Worm (Caenorhabditis elegans) whole organism, early embryonic: ENCODE data around the gene ZK1320.2.
A peak's percentile ranks its signal among the peaks of the same experiment; 100 is the strongest.

ENCODE experiments used
- B0310.2 ChIP-seq: sonication (generic microtip); optimal IDR thresholded peaks from 2 replicates; lab custom pipeline; 2016; ENCODE audit warnings: mild to moderate bottlenecking, missing genetic modification characterization, missing compliant biosample characterization
- F13C5.2 ChIP-seq: sonication (generic microtip); optimal IDR thresholded peaks from 2 replicates; lab custom pipeline; 2017; ENCODE audit warnings: mild to moderate bottlenecking, missing genetic modification characterization, inconsistent platforms, missing compliant biosample characterization
- aly-1 ChIP-seq: sonication (generic microtip); optimal IDR thresholded peaks from 2 replicates; lab custom pipeline; 2016; ENCODE audit warnings: missing genetic modification characterization, missing compliant biosample characterization
- ama-1 ChIP-seq: fragments of 150-350 bp; optimal IDR thresholded peaks from 2 replicates; lab custom pipeline; 2014
- ceh-13 ChIP-seq: fragments of 200-800 bp; sonication (Bioruptor generic); optimal IDR thresholded peaks from 2 replicates; lab custom pipeline; 2018; ENCODE audit warnings: mild to moderate bottlenecking, missing genetic modification characterization, missing compliant biosample characterization
- ceh-36 ChIP-seq: sonication (generic microtip); optimal IDR thresholded peaks from 2 replicates; lab custom pipeline; 2016; ENCODE audit warnings: missing genetic modification characterization, inconsistent platforms, missing compliant biosample characterization
- ets-7 ChIP-seq: sonication (generic microtip); optimal IDR thresholded peaks from 2 replicates; lab custom pipeline; 2016; ENCODE audit warnings: missing genotype, missing genetic modification characterization, missing compliant biosample characterization
- flt-1 ChIP-seq: fragments of 200-800 bp; sonication (Bioruptor generic); IDR thresholded peaks from 2 replicates; pipeline ENCODE4 v1.3.6; 2022; ENCODE audit warnings: missing genetic modification characterization, missing compliant biosample characterization
- hmbx-1 ChIP-seq: sonication (generic microtip); optimal IDR thresholded peaks from 2 replicates; lab custom pipeline; 2016; ENCODE audit warnings: mild to moderate bottlenecking, missing genetic modification characterization, missing compliant biosample characterization
- hmg-4 ChIP-seq: fragments of 200-800 bp; sonication (Bioruptor generic); optimal IDR thresholded peaks from 2 replicates; lab custom pipeline; 2018; ENCODE audit warnings: mild to moderate bottlenecking, missing genetic modification characterization, missing compliant biosample characterization
- hnd-1 ChIP-seq: sonication (generic microtip); optimal IDR thresholded peaks from 2 replicates; lab custom pipeline; 2016; ENCODE audit warnings: missing genetic modification characterization, missing compliant biosample characterization
- pes-1 ChIP-seq: fragments of 200-800 bp; sonication (Bioruptor generic); IDR thresholded peaks from 2 replicates; pipeline ENCODE4 v1.3.6; 2022; ENCODE audit warnings: missing genetic modification reagents, missing genetic modification characterization, missing compliant biosample characterization
- scrt-1 ChIP-seq: fragments of 200-800 bp; sonication (Bioruptor generic); IDR thresholded peaks from 2 replicates; pipeline ENCODE4 v1.3.6; 2022; ENCODE audit warnings: missing genetic modification characterization, missing compliant biosample characterization
- sea-1 ChIP-seq: fragments of 200-800 bp; sonication (Bioruptor generic); conservative IDR thresholded peaks from 2 replicates; pipeline ENCODE4 v1.3.6; 2022; ENCODE audit warnings: missing genetic modification characterization, missing compliant biosample characterization
- tbx-11 ChIP-seq: fragments of 200-800 bp; sonication (Bioruptor generic); IDR thresholded peaks from 2 replicates; pipeline ENCODE4 v1.3.6; 2022; ENCODE audit warnings: missing genetic modification characterization, missing compliant biosample characterization
- tbx-37 ChIP-seq: fragments of 200-800 bp; sonication (Bioruptor generic); conservative IDR thresholded peaks from 2 replicates; pipeline ENCODE4 v1.3.6; 2022; ENCODE audit warnings: missing genetic modification reagents, missing genetic modification characterization, missing compliant biosample characterization
- tra-4 ChIP-seq: sonication (generic microtip); optimal IDR thresholded peaks from 2 replicates; lab custom pipeline; 2017; ENCODE audit warnings: missing genetic modification characterization, missing compliant biosample characterization

ZK1320.2 gene

DNA sequence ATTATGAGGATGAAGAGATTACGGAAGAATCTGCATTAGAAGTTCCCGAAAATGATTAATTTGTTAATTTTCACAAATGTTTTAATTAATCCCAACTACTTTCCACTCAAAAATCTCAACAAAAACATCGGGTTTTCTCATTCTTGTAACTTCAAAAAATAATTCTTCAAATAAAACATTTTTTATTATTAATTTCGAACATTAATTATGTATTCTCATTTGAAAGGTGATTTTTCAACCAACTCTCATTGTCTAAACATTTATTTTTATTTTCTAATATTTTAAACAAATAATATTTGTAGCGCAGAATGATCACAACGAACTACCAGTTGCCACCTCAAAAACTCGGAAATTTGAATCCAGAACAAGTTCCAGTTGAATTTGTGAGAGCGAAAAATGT lies 12.5 kb upstream of the ZK1320.2 start, which contains the start of gene ZK1320.7:
ZK1320.7 (plus strand) TSS at position 301 of the 400 bp plus-strand sequence.
- no peak for TF ChIP-seq scrt-1 (GFP tag; lab: Robert Waterston, UW)
- no peak for TF ChIP-seq ets-7 (tag; lab: Kevin White, UChicago)
- no peak for TF ChIP-seq F13C5.2 (tag; lab: Kevin White, UChicago)
- no peak for TF ChIP-seq aly-1
- TF ChIP-seq sea-1 = no peak
- no peak for TF ChIP-seq ama-1 (lab: Kevin White, UChicago)
- no peak for TF ChIP-seq ceh-13 (GFP tag; lab: Kevin White, UChicago)
- TF ChIP-seq ceh-36 (tag; lab: Kevin White, UChicago) = no peak
- no peak for TF ChIP-seq hmbx-1 (tag; lab: Kevin White, UChicago)
- TF ChIP-seq B0310.2 = no peak
- no peak for TF ChIP-seq hmg-4
- no peak for TF ChIP-seq tbx-37 (GFP tag; lab: Robert Waterston, UW)
- no peak for TF ChIP-seq tra-4 (tag; lab: Kevin White, UChicago)
- TF ChIP-seq hnd-1 (tag; lab: Kevin White, UChicago) = no peak

DNA sequence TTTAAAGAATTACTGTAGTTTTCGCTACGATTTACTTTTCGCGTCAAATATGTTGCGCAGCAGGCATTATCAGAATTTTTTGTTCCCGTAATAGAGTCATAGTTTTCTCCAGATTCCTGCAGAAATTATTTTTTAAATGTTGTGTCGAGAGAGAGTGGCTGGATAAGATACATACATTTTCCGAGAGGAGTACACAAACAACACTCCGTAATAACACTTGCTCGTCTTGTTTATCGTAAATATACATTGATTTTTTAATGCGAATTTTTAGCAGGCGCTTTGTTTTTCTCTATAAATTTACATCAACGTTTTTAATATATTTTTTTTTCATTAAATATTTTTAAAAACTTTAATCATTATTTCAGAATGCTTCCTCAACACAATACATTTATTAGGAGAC lies 10.2 kb upstream of the ZK1320.2 start, which contains the start of gene taf-8:
taf-8 (plus strand) TSS at position 360 of the 400 bp plus-strand sequence.
- TF ChIP-seq pes-1 (GFP tag; lab: Robert Waterston, UW) = no peak
- TF ChIP-seq B0310.2 = no peak
- TF ChIP-seq F13C5.2 (tag; lab: Kevin White, UChicago) = peak; percentile 7
- TF ChIP-seq tbx-37 (GFP tag; lab: Robert Waterston, UW) = no peak

DNA sequence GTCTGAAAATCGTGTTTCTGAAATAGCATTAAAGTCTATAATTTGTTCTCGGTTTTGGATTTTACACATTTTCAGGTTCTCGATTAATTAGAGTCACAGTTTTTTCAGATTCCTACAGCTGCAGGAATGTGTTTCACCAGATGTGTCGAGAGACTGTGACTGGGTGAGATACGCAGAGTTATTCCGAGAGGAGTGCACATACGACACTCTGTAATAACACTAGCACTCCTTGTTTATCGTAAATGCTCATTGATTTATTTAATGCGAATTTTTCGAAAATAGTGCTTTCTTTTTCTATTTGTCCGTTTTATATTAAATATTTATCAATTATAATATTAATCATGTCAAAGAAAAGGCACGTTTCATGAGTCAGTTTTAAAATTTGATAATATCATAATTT lies 8.6 kb upstream of the ZK1320.2 start, which contains the start of gene ZK1320.11:
ZK1320.11 (plus strand) TSS at position 243 of the 400 bp plus-strand sequence.
- no peak for TF ChIP-seq tbx-11 (GFP tag; lab: Robert Waterston, UW)
- no peak for TF ChIP-seq sea-1
- no peak for TF ChIP-seq pes-1 (GFP tag; lab: Robert Waterston, UW)
- TF ChIP-seq flt-1 (GFP tag; lab: Robert Waterston, UW) = no peak

DNA sequence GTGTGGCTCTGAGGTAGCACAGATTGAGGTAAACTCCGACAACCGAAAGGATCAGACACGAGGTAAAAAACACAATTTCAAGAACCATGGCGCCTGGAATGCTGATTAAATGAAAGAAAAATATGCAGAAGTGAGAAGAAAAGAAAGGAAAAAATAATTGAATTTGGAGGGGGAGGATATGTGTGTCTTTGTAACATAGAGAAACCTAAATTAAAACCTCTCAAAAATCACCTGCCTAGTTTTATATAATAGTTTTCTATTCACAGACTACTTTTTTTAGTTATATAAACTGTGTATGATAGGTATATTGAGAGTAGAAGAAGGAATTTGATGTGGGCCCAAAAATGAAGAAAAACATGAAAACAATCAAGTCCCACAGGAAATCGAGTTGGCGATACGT lies 6.8 kb upstream of the ZK1320.2 start, which contains the start of gene ZK1320.5:
ZK1320.5 (minus strand) TSS at position 101 of the 400 bp plus-strand sequence.
- TF ChIP-seq ets-7 (tag; lab: Kevin White, UChicago) (no peak), scrt-1 (GFP tag; lab: Robert Waterston, UW) (no peak), B0310.2 (no peak), sea-1 (no peak), hnd-1 (tag; lab: Kevin White, UChicago) (no peak), pes-1 (GFP tag; lab: Robert Waterston, UW) (no peak), ceh-13 (GFP tag; lab: Kevin White, UChicago) (no peak), tbx-11 (GFP tag; lab: Robert Waterston, UW) (no peak), hmg-4 (no peak), F13C5.2 (tag; lab: Kevin White, UChicago) (no peak), flt-1 (GFP tag; lab: Robert Waterston, UW) (no peak), aly-1 (no peak), ama-1 (lab: Kevin White, UChicago) (no peak), tbx-37 (GFP tag; lab: Robert Waterston, UW) (no peak), hmbx-1 (tag; lab: Kevin White, UChicago) (no peak), ceh-36 (tag; lab: Kevin White, UChicago) (no peak), tra-4 (tag; lab: Kevin White, UChicago) (no peak)

DNA sequence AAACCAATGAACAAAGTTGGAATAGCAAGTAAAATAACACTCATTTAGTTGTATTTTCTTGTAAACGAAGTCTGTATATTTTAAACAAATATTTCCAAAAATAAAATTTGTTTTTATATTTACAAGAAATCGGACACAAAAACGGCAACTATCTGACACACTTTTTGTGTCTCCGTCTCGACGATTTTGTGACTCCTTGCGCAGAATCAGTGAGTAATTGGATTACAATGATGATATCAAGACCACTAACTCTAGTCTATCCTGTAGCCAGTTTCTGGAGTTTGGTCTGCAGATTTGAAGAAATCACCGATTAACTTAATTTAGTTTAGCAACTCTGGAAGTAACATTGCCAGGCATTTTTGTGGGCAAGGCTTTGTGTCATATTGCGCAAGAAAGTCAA lies 4.0 kb upstream of the ZK1320.2 start, which contains the start of gene cyp-13A10:
cyp-13A10 (minus strand) TSS at position 88 of the 400 bp plus-strand sequence.
- TF ChIP-seq ceh-36 (tag; lab: Kevin White, UChicago) = no peak
- no peak for TF ChIP-seq pes-1 (GFP tag; lab: Robert Waterston, UW)
- TF ChIP-seq aly-1 = no peak
- no peak for TF ChIP-seq B0310.2
- TF ChIP-seq tbx-37 (GFP tag; lab: Robert Waterston, UW) = no peak

DNA sequence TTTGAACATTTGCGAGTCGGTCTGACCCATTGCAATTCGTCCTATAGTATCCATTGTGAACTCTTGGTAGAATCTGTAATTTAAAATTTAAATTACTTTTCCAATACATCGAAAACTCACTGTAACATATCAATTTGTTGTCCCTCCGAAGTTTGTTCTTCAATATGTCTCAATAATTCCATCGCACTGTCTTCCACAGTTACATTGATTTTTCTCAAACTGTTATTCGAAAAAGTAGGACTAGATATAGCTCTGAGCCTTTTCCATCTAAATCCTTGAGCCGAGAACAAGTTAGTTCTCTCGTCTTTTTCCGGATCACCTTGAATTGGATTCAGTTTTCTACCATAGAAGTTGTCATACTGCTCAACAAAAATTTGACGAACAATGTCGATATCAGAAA lies 3.4 kb upstream of the ZK1320.2 start:
- no peak for TF ChIP-seq ama-1 (lab: Kevin White, UChicago)
- TF ChIP-seq scrt-1 (GFP tag; lab: Robert Waterston, UW) = no peak
- TF ChIP-seq hmg-4 = no peak
- no peak for TF ChIP-seq B0310.2
- TF ChIP-seq sea-1 = no peak
- TF ChIP-seq pes-1 (GFP tag; lab: Robert Waterston, UW) = no peak
- TF ChIP-seq tbx-11 (GFP tag; lab: Robert Waterston, UW) = no peak
- TF ChIP-seq hnd-1 (tag; lab: Kevin White, UChicago) = no peak
- no peak for TF ChIP-seq flt-1 (GFP tag; lab: Robert Waterston, UW)
- TF ChIP-seq ceh-13 (GFP tag; lab: Kevin White, UChicago) = no peak
- TF ChIP-seq ceh-36 (tag; lab: Kevin White, UChicago) = no peak
- TF ChIP-seq aly-1 = no peak

DNA sequence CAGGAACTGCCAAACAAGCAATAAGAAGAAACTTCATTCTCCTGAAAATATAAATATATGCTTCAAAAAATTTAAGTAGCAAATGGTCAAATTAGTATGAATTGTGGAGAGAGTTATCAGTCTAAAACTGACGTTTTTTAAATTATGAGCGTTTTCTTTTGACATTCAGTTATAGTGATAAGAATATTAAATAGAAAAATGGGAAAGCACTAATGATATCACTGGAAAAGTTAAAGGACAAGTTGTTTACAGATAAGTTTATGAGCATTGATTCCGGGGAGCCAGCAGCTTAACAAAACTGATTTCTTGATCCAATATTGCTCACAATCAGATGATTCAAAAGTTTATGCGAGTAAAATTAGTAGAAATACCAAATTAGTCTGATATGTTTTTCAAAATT lies 1.6 kb upstream of the ZK1320.2 start, which contains the start of gene ZK1320.3:
ZK1320.3 (minus strand) TSS at position 41 of the 400 bp plus-strand sequence.
- TF ChIP-seq hmg-4 (no peak), scrt-1 (GFP tag; lab: Robert Waterston, UW) (no peak), ceh-13 (GFP tag; lab: Kevin White, UChicago) (no peak), tbx-37 (GFP tag; lab: Robert Waterston, UW) (no peak), B0310.2 (no peak), pes-1 (GFP tag; lab: Robert Waterston, UW) (no peak), tbx-11 (GFP tag; lab: Robert Waterston, UW) (no peak), ets-7 (tag; lab: Kevin White, UChicago) (no peak), hnd-1 (tag; lab: Kevin White, UChicago) (no peak), hmbx-1 (tag; lab: Kevin White, UChicago) (no peak)

DNA sequence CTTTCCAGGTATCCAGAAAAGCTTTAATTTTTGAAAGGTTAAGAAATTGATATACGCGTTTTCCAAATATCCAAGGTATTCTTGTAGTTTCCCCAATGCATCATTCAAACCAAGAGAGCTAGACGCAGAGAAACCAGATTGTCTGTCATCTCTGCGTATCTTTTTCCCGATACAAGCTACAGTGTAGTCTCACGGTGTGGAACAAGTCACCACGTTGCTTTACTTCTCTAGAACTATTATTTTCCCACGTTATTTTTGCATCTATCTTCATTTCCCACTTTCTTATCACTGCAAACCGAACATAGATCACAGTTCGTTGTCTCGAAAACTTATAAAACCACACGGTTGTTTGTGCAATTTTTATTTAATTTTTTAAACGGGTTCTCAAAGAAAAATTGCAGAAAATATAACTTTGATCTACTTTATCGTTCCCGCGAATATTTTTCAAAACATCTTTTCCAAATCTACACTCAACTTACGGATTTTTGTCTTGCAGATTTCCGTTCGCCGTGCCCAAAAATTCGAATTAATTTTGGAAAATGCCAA lies 2.5 kb downstream of the ZK1320.2 start, which contains the start of gene gstk-1:
gstk-1 (plus strand) TSS at position 496 of the 546 bp plus-strand sequence.
- no peak for TF ChIP-seq hmg-4
- no peak for TF ChIP-seq hnd-1 (tag; lab: Kevin White, UChicago)
- TF ChIP-seq sea-1 = no peak
